Fruit fly (Drosophila melanogaster) whole organism, embryonic: ENCODE results near the gene Hgsnat.

Source experiments
- Ada2b ChIP-seq: fragments of 200-800 bp; sonication (Bioruptor generic); IDR thresholded peaks from 2 replicates; pipeline ENCODE4 v1.3.6; 2022; ENCODE audit warnings: missing biosample characterization, missing genetic modification characterization
- Asciz ChIP-seq: fragments of 200-800 bp; sonication (Bioruptor generic); optimal IDR thresholded peaks from 2 replicates; lab custom pipeline; 2017; ENCODE audit warnings: missing biosample characterization, mild to moderate bottlenecking, missing genetic modification characterization, missing genetic modification reagents
- Atf6 ChIP-seq: fragments of 200-800 bp; sonication (Bioruptor generic); IDR thresholded peaks from 2 replicates; pipeline ENCODE4 v1.3.6; 2022; ENCODE audit warnings: missing biosample characterization, missing genetic modification characterization
- Bdp1 ChIP-seq: fragments of 200-800 bp; sonication (Bioruptor generic); optimal IDR thresholded peaks from 3 replicates; lab custom pipeline; 2016; ENCODE audit warnings: missing biosample characterization, missing genetic modification characterization
- BtbVII ChIP-seq: fragments of 200-800 bp; sonication (Bioruptor generic); optimal IDR thresholded peaks from 3 replicates; lab custom pipeline; 2017; ENCODE audit warnings: missing biosample characterization, mild to moderate bottlenecking, missing genetic modification characterization
- CG10274 ChIP-seq: fragments of 200-800 bp; sonication (Bioruptor generic); optimal IDR thresholded peaks from 3 replicates; lab custom pipeline; 2017; ENCODE audit warnings: missing biosample characterization, mild to moderate bottlenecking, missing genetic modification characterization
- CG12391 ChIP-seq: fragments of 200-800 bp; sonication (Bioruptor generic); optimal IDR thresholded peaks from 3 replicates; lab custom pipeline; 2018; ENCODE audit warnings: missing biosample characterization, mild to moderate bottlenecking, missing genetic modification characterization, moderate library complexity
- CG13123 ChIP-seq: fragments of 200-800 bp; sonication (Bioruptor generic); optimal IDR thresholded peaks from 2 replicates; lab custom pipeline; 2016; ENCODE audit warnings: missing biosample characterization, missing genetic modification characterization
- CG13424 ChIP-seq: fragments of 200-800 bp; sonication (Bioruptor generic); optimal IDR thresholded peaks from 2 replicates; lab custom pipeline; 2019; ENCODE audit warnings: missing biosample characterization, mild to moderate bottlenecking, missing genetic modification characterization, moderate library complexity
- CG14441 ChIP-seq: fragments of 200-800 bp; sonication (Bioruptor generic); IDR thresholded peaks from 2 replicates; pipeline ENCODE4 v1.3.6; 2022; ENCODE audit warnings: missing biosample characterization, missing genetic modification characterization
- CG15011 ChIP-seq: fragments of 200-800 bp; sonication (Bioruptor generic); optimal IDR thresholded peaks from 3 replicates; lab custom pipeline; 2018; ENCODE audit warnings: missing biosample characterization, mild to moderate bottlenecking, missing genetic modification characterization
- CG15269 ChIP-seq: fragments of 200-800 bp; sonication (Bioruptor generic); optimal IDR thresholded peaks from 2 replicates; lab custom pipeline; 2018; ENCODE audit warnings: missing biosample characterization, mild to moderate bottlenecking, missing genetic modification characterization, moderate library complexity
- CG17568 ChIP-seq: fragments of 200-800 bp; sonication (Bioruptor generic); optimal IDR thresholded peaks from 2 replicates; lab custom pipeline; 2018; ENCODE audit warnings: missing biosample characterization, mild to moderate bottlenecking, missing genetic modification characterization, moderate library complexity
- CG18619 ChIP-seq: fragments of 200-800 bp; sonication (Bioruptor generic); optimal IDR thresholded peaks from 3 replicates; lab custom pipeline; 2017; ENCODE audit warnings: missing biosample characterization, mild to moderate bottlenecking, missing genetic modification characterization
- CG2116 ChIP-seq: fragments of 200-800 bp; sonication (Bioruptor generic); optimal IDR thresholded peaks from 3 replicates; lab custom pipeline; 2018; ENCODE audit warnings: missing biosample characterization, mild to moderate bottlenecking, missing genetic modification characterization
- CG30403 ChIP-seq: fragments of 200-800 bp; sonication (Bioruptor generic); optimal IDR thresholded peaks from 3 replicates; lab custom pipeline; 2016; ENCODE audit warnings: missing biosample characterization, missing genetic modification characterization
- CG31388 ChIP-seq: fragments of 200-800 bp; sonication (Bioruptor generic); optimal IDR thresholded peaks from 2 replicates; lab custom pipeline; 2016; ENCODE audit warnings: missing biosample characterization, missing genetic modification characterization
- CG34422 ChIP-seq: fragments of 200-800 bp; sonication (Bioruptor generic); IDR thresholded peaks from 3 replicates; pipeline ENCODE4 v1.3.6; 2022; ENCODE audit warnings: missing biosample characterization, missing genetic modification characterization
- CG3838 ChIP-seq: fragments of 200-800 bp; sonication (Bioruptor generic); optimal IDR thresholded peaks from 3 replicates; lab custom pipeline; 2016; ENCODE audit warnings: missing biosample characterization, missing genetic modification characterization
- CG42726 ChIP-seq: fragments of 200-800 bp; sonication (Bioruptor generic); IDR thresholded peaks from 2 replicates; pipeline ENCODE4 v1.3.6; 2022; ENCODE audit warnings: missing biosample characterization, missing genetic modification characterization; ENCODE audit not compliant: partially characterized antibody
- CG4404 ChIP-seq: fragments of 200-800 bp; sonication (Bioruptor generic); IDR thresholded peaks from 2 replicates; pipeline ENCODE4 v1.3.6; 2022; ENCODE audit warnings: missing biosample characterization, missing genetic modification characterization
- CG6175 ChIP-seq: fragments of 200-800 bp; sonication (Bioruptor generic); IDR thresholded peaks from 3 replicates; pipeline ENCODE4 v1.3.6; 2022; ENCODE audit warnings: missing biosample characterization, missing genetic modification characterization
- CG6654 ChIP-seq: fragments of 200-800 bp; sonication (Bioruptor generic); optimal IDR thresholded peaks from 2 replicates; lab custom pipeline; 2017; ENCODE audit warnings: missing biosample characterization, mild to moderate bottlenecking, missing genetic modification characterization
- CG6813 ChIP-seq: fragments of 200-800 bp; sonication (Bioruptor generic); optimal IDR thresholded peaks from 2 replicates; lab custom pipeline; 2017; ENCODE audit warnings: missing biosample characterization, missing genetic modification characterization, mild to moderate bottlenecking, moderate library complexity, missing genetic modification reagents
- CG7786 ChIP-seq: fragments of 200-800 bp; sonication (Bioruptor generic); optimal IDR thresholded peaks from 2 replicates; lab custom pipeline; 2016; ENCODE audit warnings: missing biosample characterization, missing genetic modification characterization
- D19A ChIP-seq: fragments of 200-800 bp; optimal IDR thresholded peaks from 3 replicates; lab custom pipeline; 2019; ENCODE audit warnings: missing biosample characterization, mild to moderate bottlenecking, missing genetic modification characterization, moderate library complexity
- Hr78 ChIP-seq, 2 experiments: fragments of 200-800 bp in 1 of 2; fragments of >200 bp in 1 of 2; sonication (Bioruptor generic) in 1 of 2; optimal IDR thresholded peaks; 2 replicates each; lab custom pipeline; 2017 to 2019; ENCODE audit warnings: missing biosample characterization in 2 of 2, missing genetic modification characterization in 2 of 2, mild to moderate bottlenecking in 1 of 2, moderate library complexity in 1 of 2
- Jarid2 ChIP-seq: fragments of 200-800 bp; sonication (Bioruptor generic); optimal IDR thresholded peaks from 3 replicates; lab custom pipeline; 2017; ENCODE audit warnings: mild to moderate bottlenecking, missing biosample characterization, missing genetic modification reagents, missing genetic modification characterization
- Lim3 ChIP-seq: fragments of 200-800 bp; sonication (Bioruptor generic); IDR thresholded peaks from 2 replicates; pipeline ENCODE4 v1.3.6; 2022; ENCODE audit warnings: missing biosample characterization, missing genetic modification characterization
- Mes4 ChIP-seq: fragments of 200-800 bp; sonication (Bioruptor generic); optimal IDR thresholded peaks from 2 replicates; lab custom pipeline; 2016; ENCODE audit warnings: missing biosample characterization, missing genetic modification characterization
- NC2β ChIP-seq: fragments of 200-800 bp; sonication (Bioruptor generic); optimal IDR thresholded peaks from 2 replicates; lab custom pipeline; 2016; ENCODE audit warnings: missing biosample characterization, missing genetic modification characterization
- Poxn ChIP-seq: fragments of 200-800 bp; sonication (Bioruptor generic); IDR thresholded peaks from 2 replicates; pipeline ENCODE4 v1.3.6; 2022; ENCODE audit warnings: missing biosample characterization, missing genetic modification characterization
- Spps ChIP-seq: fragments of 200-800 bp; sonication (Bioruptor generic); optimal IDR thresholded peaks from 2 replicates; lab custom pipeline; 2018; ENCODE audit warnings: missing biosample characterization, mild to moderate bottlenecking, missing genetic modification characterization
- TFAM ChIP-seq: fragments of 200-800 bp; sonication (Bioruptor generic); optimal IDR thresholded peaks from 2 replicates; lab custom pipeline; 2017; ENCODE audit warnings: missing biosample characterization, missing genetic modification characterization, inconsistent platforms
- bigmax ChIP-seq: fragments of 200-800 bp; sonication (Bioruptor generic); optimal IDR thresholded peaks from 2 replicates; lab custom pipeline; 2018; ENCODE audit warnings: missing biosample characterization, mild to moderate bottlenecking, missing genetic modification characterization
- bsh ChIP-seq, 2 experiments: fragments of 200-800 bp; sonication (Bioruptor generic); optimal IDR thresholded peaks; 2 replicates each; lab custom pipeline; 2017 to 2018; ENCODE audit warnings: mild to moderate bottlenecking in 2 of 2, missing biosample characterization in 2 of 2, missing genetic modification characterization in 2 of 2, moderate library complexity in 1 of 2
- cato ChIP-seq: fragments of 200-800 bp; sonication (Bioruptor generic); optimal IDR thresholded peaks from 2 replicates; lab custom pipeline; 2016; ENCODE audit warnings: missing biosample characterization, missing genetic modification characterization, borderline replicate concordance
- caup ChIP-seq: fragments of 200-800 bp; sonication (Bioruptor generic); optimal IDR thresholded peaks from 3 replicates; lab custom pipeline; 2017; ENCODE audit warnings: missing biosample characterization, mild to moderate bottlenecking, missing genetic modification characterization, moderate library complexity; ENCODE audit not compliant: severe bottlenecking
- da ChIP-seq: fragments of 200-800 bp; sonication (Bioruptor generic); optimal IDR thresholded peaks from 2 replicates; lab custom pipeline; 2016; ENCODE audit warnings: missing biosample characterization, missing genetic modification characterization
- ewg ChIP-seq: fragments of 200-800 bp; sonication (Bioruptor generic); optimal IDR thresholded peaks from 3 replicates; lab custom pipeline; 2017; ENCODE audit warnings: mild to moderate bottlenecking, missing biosample characterization, missing genetic modification reagents, missing genetic modification characterization
- gsb-n ChIP-seq: fragments of 200-800 bp; sonication (Bioruptor generic); optimal IDR thresholded peaks from 3 replicates; lab custom pipeline; 2018; ENCODE audit warnings: missing biosample characterization, mild to moderate bottlenecking, missing genetic modification characterization
- gt ChIP-seq: fragments of 200-800 bp; sonication (Bioruptor generic); IDR thresholded peaks from 2 replicates; pipeline ENCODE4 v1.3.6; 2022; ENCODE audit warnings: missing biosample characterization, missing genetic modification characterization
- jing ChIP-seq: fragments of 200-800 bp; sonication (Bioruptor generic); optimal IDR thresholded peaks from 2 replicates; lab custom pipeline; 2018; ENCODE audit warnings: missing biosample characterization, mild to moderate bottlenecking, missing genetic modification characterization
- kay ChIP-seq: fragments of 200-800 bp; sonication (Bioruptor generic); optimal IDR thresholded peaks from 2 replicates; lab custom pipeline; 2016; ENCODE audit warnings: missing biosample characterization, missing genetic modification characterization
- lbe ChIP-seq: fragments of 200-800 bp; sonication (Bioruptor generic); optimal IDR thresholded peaks from 2 replicates; lab custom pipeline; 2016; ENCODE audit warnings: missing biosample characterization, mild to moderate bottlenecking, missing genetic modification characterization
- unpg ChIP-seq: fragments of 200-800 bp; sonication (Bioruptor generic); optimal IDR thresholded peaks from 3 replicates; lab custom pipeline; 2018; ENCODE audit warnings: missing biosample characterization, mild to moderate bottlenecking, missing genetic modification characterization, moderate library complexity
- wdn ChIP-seq: fragments of 200-800 bp; sonication (Bioruptor generic); IDR thresholded peaks from 2 replicates; pipeline ENCODE4 v1.3.6; 2022; ENCODE audit warnings: missing biosample characterization, missing genetic modification characterization
- zen2 ChIP-seq: fragments of 200-800 bp; sonication (Bioruptor generic); IDR thresholded peaks from 3 replicates; pipeline ENCODE4 v1.3.6; 2022; ENCODE audit warnings: missing biosample characterization, missing genetic modification characterization; ENCODE audit not compliant: partially characterized antibody

The Hgsnat gene

dm6 chrX:4930100-4931010, 11.8 kb downstream of the Hgsnat start (continued):
- TF ChIP-seq ewg (GFP tag; lab: Kevin White, UChicago): peak; percentile 31
- peak; percentile 41 for TF ChIP-seq Asciz (GFP tag; lab: Kevin White, UChicago)
- no peak for TF ChIP-seq TFAM (GFP tag; lab: Kevin White, UChicago)
- TF ChIP-seq Mes4 (GFP tag; lab: Kevin White, UChicago): peak; percentile 9
- TF ChIP-seq gsb-n (tag; lab: Kevin White, UChicago): no peak
- TF ChIP-seq CG30403 (GFP tag; lab: Kevin White, UChicago): peak; percentile 41
- TF ChIP-seq CG42726 (GFP tag; lab: Robert Waterston, UW): no peak
- TF ChIP-seq CG15269 (tag; lab: Kevin White, UChicago): no peak
- no peak for TF ChIP-seq Atf6 (GFP tag; lab: Robert Waterston, UW)
- peak; percentile 46 for TF ChIP-seq CG12391 (tag; lab: Kevin White, UChicago)
- no peak for TF ChIP-seq CG31388 (GFP tag; lab: Kevin White, UChicago)
- no peak for TF ChIP-seq CG10274 (GFP tag; lab: Kevin White, UChicago)
- no peak for TF ChIP-seq cato (GFP tag; lab: Kevin White, UChicago)
- no peak for TF ChIP-seq wdn (GFP tag; lab: Robert Waterston, UW)
- peak; percentile 43 for TF ChIP-seq NC2β (GFP tag; lab: Kevin White, UChicago)
- TF ChIP-seq kay (GFP tag; lab: Kevin White, UChicago): no peak
- no peak for TF ChIP-seq jing (GFP tag; lab: Kevin White, UChicago)
- TF ChIP-seq caup: peak; percentile 58
- TF ChIP-seq CG6654 (GFP tag; lab: Kevin White, UChicago): no peak
- TF ChIP-seq BtbVII: peak; percentile 26
- peak; percentile 27 for TF ChIP-seq CG13123 (GFP tag; lab: Kevin White, UChicago)
- TF ChIP-seq bsh (GFP tag; optimal IDR thresholded peaks at IDR 0.05; lab: Kevin White, UChicago): peak in 1 of 2 experiments; percentile 20
- no peak for TF ChIP-seq zen2 (GFP tag; lab: Robert Waterston, UW)
- TF ChIP-seq CG15011 (GFP tag; lab: Kevin White, UChicago): no peak
- no peak for TF ChIP-seq Spps (tag; lab: Kevin White, UChicago)
- no peak for TF ChIP-seq Jarid2 (GFP tag; lab: Kevin White, UChicago)
- no peak for TF ChIP-seq Hr78 (GFP tag; optimal IDR thresholded peaks at IDR 0.05; lab: Kevin White, UChicago)
- TF ChIP-seq gt (GFP tag; lab: Robert Waterston, UW): no peak
- peak; percentile 68 for TF ChIP-seq lbe
- no peak for TF ChIP-seq CG14441 (GFP tag; lab: Robert Waterston, UW)
- TF ChIP-seq bigmax: no peak
- TF ChIP-seq CG13424: peak; percentile 8
- TF ChIP-seq CG6813 (GFP tag; lab: Kevin White, UChicago): no peak
- peak; percentile 33 for TF ChIP-seq D19A (tag; lab: Kevin White, UChicago)
- no peak for TF ChIP-seq Poxn (GFP tag; lab: Robert Waterston, UW)
- TF ChIP-seq CG34422 (GFP tag; lab: Robert Waterston, UW): no peak
- TF ChIP-seq CG3838 (GFP tag; lab: Kevin White, UChicago): no peak
- TF ChIP-seq CG2116: peak; percentile 54
- TF ChIP-seq CG17568 (GFP tag; lab: Kevin White, UChicago): no peak
- TF ChIP-seq Bdp1: peak; percentile 12
- no peak for TF ChIP-seq CG4404 (GFP tag; lab: Robert Waterston, UW)
- TF ChIP-seq CG7786 (GFP tag; lab: Kevin White, UChicago): peak; percentile 56
- TF ChIP-seq Lim3 (GFP tag; lab: Robert Waterston, UW): no peak
- TF ChIP-seq CG6175 (GFP tag; lab: Robert Waterston, UW): no peak
- no peak for TF ChIP-seq Ada2b
- TF ChIP-seq unpg (GFP tag; lab: Kevin White, UChicago): peak; percentile 46
- TF ChIP-seq da (GFP tag; lab: Kevin White, UChicago): peak; percentile 3
- TF ChIP-seq CG18619 (GFP tag; lab: Kevin White, UChicago): peak; percentile 30
